Fruit fly (Drosophila melanogaster) whole organism, embryonic: ENCODE measurements around the gene stck.

Experiments
- Atf3 ChIP-seq: fragments of 200-800 bp; sonication (Bioruptor generic); optimal IDR thresholded peaks from 3 replicates; lab custom pipeline; 2016; ENCODE audit warnings: missing biosample characterization, missing genetic modification characterization
- BEAF-32 ChIP-seq: fragments of 200-800 bp; sonication (Bioruptor generic); optimal IDR thresholded peaks from 3 replicates; lab custom pipeline; 2017; ENCODE audit warnings: missing biosample characterization, missing genetic modification characterization, mild to moderate bottlenecking, moderate library complexity, missing genetic modification reagents
- Bgb ChIP-seq: fragments of 200-800 bp; sonication (Bioruptor generic); IDR thresholded peaks from 2 replicates; pipeline ENCODE4 v1.3.6; 2022; ENCODE audit warnings: missing biosample characterization, missing genetic modification characterization; ENCODE audit not compliant: partially characterized antibody
- Bteb2 ChIP-seq: fragments of 200-800 bp; sonication (Bioruptor generic); optimal IDR thresholded peaks from 2 replicates; lab custom pipeline; 2016; ENCODE audit warnings: missing biosample characterization, missing genetic modification characterization
- C15 ChIP-seq: fragments of 200-800 bp; sonication (Bioruptor generic); IDR thresholded peaks from 3 replicates; pipeline ENCODE4 v1.3.6; 2022; ENCODE audit warnings: missing biosample characterization, missing genetic modification characterization
- CG10267 ChIP-seq: fragments of 200-800 bp; sonication (Bioruptor generic); optimal IDR thresholded peaks from 2 replicates; lab custom pipeline; 2018; ENCODE audit warnings: missing biosample characterization, mild to moderate bottlenecking, missing genetic modification characterization, moderate library complexity
- CG11085 ChIP-seq: fragments of 200-800 bp; sonication (Bioruptor generic); IDR thresholded peaks from 2 replicates; pipeline ENCODE4 v1.3.6; 2022; ENCODE audit warnings: missing biosample characterization, missing genetic modification characterization
- CG13296 ChIP-seq: fragments of 200-800 bp; sonication (Bioruptor generic); optimal IDR thresholded peaks from 3 replicates; lab custom pipeline; 2018; ENCODE audit warnings: missing biosample characterization, mild to moderate bottlenecking, missing genetic modification characterization
- CG17186 ChIP-seq: fragments of 200-800 bp; sonication (Bioruptor generic); optimal IDR thresholded peaks from 3 replicates; lab custom pipeline; 2017; ENCODE audit warnings: missing biosample characterization, missing genetic modification reagents, missing genetic modification characterization
- CG18011 ChIP-seq: fragments of 200-800 bp; sonication (Bioruptor generic); optimal IDR thresholded peaks from 2 replicates; lab custom pipeline; 2017; ENCODE audit warnings: missing biosample characterization, missing genetic modification characterization, mild to moderate bottlenecking, moderate library complexity, missing genotype
- CG18619 ChIP-seq: fragments of 200-800 bp; sonication (Bioruptor generic); optimal IDR thresholded peaks from 3 replicates; lab custom pipeline; 2017; ENCODE audit warnings: missing biosample characterization, mild to moderate bottlenecking, missing genetic modification characterization
- CG31365 ChIP-seq: fragments of 200-800 bp; sonication (Bioruptor generic); optimal IDR thresholded peaks from 2 replicates; lab custom pipeline; 2018; ENCODE audit warnings: missing biosample characterization, mild to moderate bottlenecking, missing genetic modification characterization
- CG3847 ChIP-seq: fragments of 200-800 bp; sonication (Bioruptor generic); IDR thresholded peaks from 2 replicates; pipeline ENCODE4 v1.3.6; 2022; ENCODE audit warnings: missing biosample characterization, missing genetic modification characterization
- CG5180 ChIP-seq: fragments of 200-800 bp; sonication (Bioruptor generic); optimal IDR thresholded peaks from 3 replicates; lab custom pipeline; 2017; ENCODE audit warnings: missing biosample characterization, missing genetic modification characterization, mild to moderate bottlenecking, moderate library complexity, missing genetic modification reagents
- CG5245 ChIP-seq: fragments of 200-800 bp; sonication (Bioruptor generic); optimal IDR thresholded peaks from 3 replicates; lab custom pipeline; 2016; ENCODE audit warnings: missing biosample characterization, missing genetic modification characterization
- CG6689 ChIP-seq: fragments of 200-800 bp; sonication (Bioruptor generic); IDR thresholded peaks from 2 replicates; pipeline ENCODE4 v1.3.6; 2022; ENCODE audit warnings: missing biosample characterization, missing genetic modification characterization
- Dek ChIP-seq: fragments of 200-800 bp; sonication (Bioruptor generic); optimal IDR thresholded peaks from 3 replicates; lab custom pipeline; 2019; ENCODE audit warnings: missing biosample characterization, mild to moderate bottlenecking, missing genetic modification characterization, moderate library complexity
- Doc3 ChIP-seq: fragments of 200-800 bp; sonication (Bioruptor generic); IDR thresholded peaks from 3 replicates; pipeline ENCODE4 v1.3.6; 2022; ENCODE audit warnings: missing biosample characterization, missing genetic modification characterization; ENCODE audit not compliant: partially characterized antibody
- Dref ChIP-seq: fragments of 200-800 bp; sonication (Bioruptor generic); IDR thresholded peaks from 2 replicates; pipeline ENCODE4 v1.3.6; 2022; ENCODE audit warnings: missing biosample characterization, missing genetic modification characterization
- Elba2 ChIP-seq: fragments of 200-800 bp; sonication (Bioruptor generic); optimal IDR thresholded peaks from 3 replicates; lab custom pipeline; 2016; ENCODE audit warnings: missing biosample characterization, missing genetic modification characterization
- Fer2 ChIP-seq: fragments of 200-800 bp; sonication (Bioruptor generic); optimal IDR thresholded peaks from 2 replicates; lab custom pipeline; 2018; ENCODE audit warnings: missing biosample characterization, mild to moderate bottlenecking, missing genetic modification characterization, moderate library complexity
- H15 ChIP-seq: fragments of 200-800 bp; sonication (Bioruptor generic); IDR thresholded peaks from 3 replicates; pipeline ENCODE4 v1.3.6; 2022; ENCODE audit warnings: missing biosample characterization, missing genetic modification characterization
- H2.0 ChIP-seq: fragments of 200-800 bp; sonication (Bioruptor generic); IDR thresholded peaks from 2 replicates; pipeline ENCODE4 v1.3.6; 2022; ENCODE audit warnings: missing biosample characterization, missing genetic modification characterization
- Hmx ChIP-seq: fragments of 200-800 bp; sonication (Bioruptor generic); optimal IDR thresholded peaks from 2 replicates; lab custom pipeline; 2016; ENCODE audit warnings: missing biosample characterization, missing genetic modification characterization
- MTF-1 ChIP-seq: fragments of 200-800 bp; sonication (Bioruptor generic); optimal IDR thresholded peaks from 2 replicates; lab custom pipeline; 2018; ENCODE audit warnings: missing biosample characterization, mild to moderate bottlenecking, missing genetic modification characterization, borderline replicate concordance
- Mad ChIP-seq: fragments of 200-800 bp; sonication (Bioruptor generic); optimal IDR thresholded peaks from 2 replicates; lab custom pipeline; 2016; ENCODE audit warnings: missing biosample characterization, missing genetic modification characterization
- Nf-YB ChIP-seq: fragments of 200-800 bp; sonication (Bioruptor generic); optimal IDR thresholded peaks from 3 replicates; lab custom pipeline; 2019; ENCODE audit warnings: missing biosample characterization, mild to moderate bottlenecking, missing genetic modification characterization, moderate library complexity
- NfI ChIP-seq: fragments of 200-800 bp; sonication (Bioruptor generic); optimal IDR thresholded peaks from 3 replicates; lab custom pipeline; 2018; ENCODE audit warnings: missing biosample characterization, mild to moderate bottlenecking, missing genetic modification characterization, moderate library complexity
- Sry-β ChIP-seq: fragments of 200-800 bp; sonication (Bioruptor generic); optimal IDR thresholded peaks from 2 replicates; lab custom pipeline; 2018; ENCODE audit warnings: missing biosample characterization, mild to moderate bottlenecking, missing genetic modification characterization, moderate library complexity
- crp ChIP-seq, 2 experiments: fragments of 200-800 bp; sonication (Bioruptor generic); optimal IDR thresholded peaks; 2 replicates in 1 of 2; 3 replicates in 1 of 2; lab custom pipeline; 2017; ENCODE audit warnings: missing biosample characterization in 2 of 2, missing genetic modification characterization in 2 of 2, mild to moderate bottlenecking in 1 of 2, moderate library complexity in 1 of 2
- da ChIP-seq: fragments of 200-800 bp; sonication (Bioruptor generic); optimal IDR thresholded peaks from 2 replicates; lab custom pipeline; 2016; ENCODE audit warnings: missing biosample characterization, missing genetic modification characterization
- ems ChIP-seq: fragments of 200-800 bp; sonication (Bioruptor generic); optimal IDR thresholded peaks from 3 replicates; lab custom pipeline; 2016; ENCODE audit warnings: missing biosample characterization, missing genetic modification characterization
- eyg ChIP-seq: fragments of 200-800 bp; sonication (Bioruptor generic); optimal IDR thresholded peaks from 3 replicates; lab custom pipeline; 2016; ENCODE audit warnings: missing biosample characterization, missing genetic modification characterization
- gcm ChIP-seq: fragments of 200-800 bp; sonication (Bioruptor generic); optimal IDR thresholded peaks from 2 replicates; lab custom pipeline; 2019; ENCODE audit warnings: missing biosample characterization, mild to moderate bottlenecking, missing genetic modification characterization, moderate library complexity
- gem ChIP-seq: fragments of 200-800 bp; sonication (Bioruptor generic); optimal IDR thresholded peaks from 2 replicates; lab custom pipeline; 2019; ENCODE audit warnings: missing biosample characterization, mild to moderate bottlenecking, missing genetic modification characterization, moderate library complexity
- hbn ChIP-seq: fragments of 200-800 bp; sonication (Bioruptor generic); IDR thresholded peaks from 2 replicates; pipeline ENCODE4 v1.3.6; 2022; ENCODE audit warnings: missing biosample characterization, missing genetic modification characterization; ENCODE audit not compliant: partially characterized antibody
- hkb ChIP-seq, 2 experiments: fragments of 200-800 bp in 1 of 2; fragments of >200 bp in 1 of 2; sonication (Bioruptor generic) in 1 of 2; IDR thresholded peaks in 1 of 2; optimal IDR thresholded peaks in 1 of 2; 2 replicates each; pipeline versions ENCODE4 v1.3.6 to Lab custom; 2017 to 2022; ENCODE audit warnings: missing biosample characterization in 1 of 2, missing genetic modification characterization in 1 of 2
- ken ChIP-seq: fragments of 200-800 bp; sonication (Bioruptor generic); IDR thresholded peaks from 3 replicates; pipeline ENCODE4 v1.3.6; 2022; ENCODE audit warnings: missing biosample characterization, missing genetic modification characterization
- knrl ChIP-seq: fragments of 200-800 bp; sonication (Bioruptor generic); IDR thresholded peaks from 3 replicates; pipeline ENCODE4 v1.3.6; 2022; ENCODE audit warnings: missing biosample characterization, missing genetic modification characterization; ENCODE audit not compliant: partially characterized antibody
- nau ChIP-seq: fragments of 200-800 bp; sonication (Bioruptor generic); optimal IDR thresholded peaks from 3 replicates; lab custom pipeline; 2017; ENCODE audit warnings: missing biosample characterization, mild to moderate bottlenecking, missing genetic modification characterization, missing genetic modification reagents
- odd ChIP-seq: fragments of 200-800 bp; sonication (Bioruptor generic); optimal IDR thresholded peaks from 2 replicates; lab custom pipeline; 2017; ENCODE audit warnings: missing biosample characterization, mild to moderate bottlenecking, missing genetic modification characterization
- p53 ChIP-seq: fragments of 200-800 bp; sonication (Bioruptor generic); optimal IDR thresholded peaks from 2 replicates; lab custom pipeline; 2016; ENCODE audit warnings: missing biosample characterization, missing genetic modification characterization
- phol ChIP-seq: fragments of 200-800 bp; sonication (Bioruptor generic); optimal IDR thresholded peaks from 3 replicates; lab custom pipeline; 2018; ENCODE audit warnings: missing biosample characterization, mild to moderate bottlenecking, missing genetic modification characterization, moderate library complexity
- pnt ChIP-seq: fragments of 200-800 bp; sonication (Bioruptor generic); optimal IDR thresholded peaks from 3 replicates; lab custom pipeline; 2016; ENCODE audit warnings: missing biosample characterization, missing genetic modification characterization
- pzg ChIP-seq: fragments of 200-800 bp; sonication (Bioruptor generic); optimal IDR thresholded peaks from 3 replicates; lab custom pipeline; 2018; ENCODE audit warnings: missing biosample characterization, mild to moderate bottlenecking, missing genetic modification characterization, moderate library complexity
- schlank ChIP-seq: fragments of 200-800 bp; sonication (Bioruptor generic); optimal IDR thresholded peaks from 2 replicates; lab custom pipeline; 2018; ENCODE audit warnings: missing biosample characterization, mild to moderate bottlenecking, missing genetic modification characterization
- slou ChIP-seq: fragments of 200-800 bp; sonication (Bioruptor generic); optimal IDR thresholded peaks from 3 replicates; lab custom pipeline; 2016; ENCODE audit warnings: missing biosample characterization, missing genetic modification characterization
- sob ChIP-seq: fragments of 200-800 bp; sonication (Bioruptor generic); IDR thresholded peaks from 2 replicates; pipeline ENCODE4 v1.3.6; 2022; ENCODE audit warnings: missing biosample characterization, missing genetic modification characterization

The stck gene

dm6 chr3R:8349449-8350115, 7.2 kb upstream of the stck start, which contains the start of gene Atg13 (continued):
- TF ChIP-seq CG13296 (GFP tag; lab: Kevin White, UChicago), result no peak
- TF ChIP-seq CG3847 (GFP tag; lab: Robert Waterston, UW), result no peak
- TF ChIP-seq CG6689, result no peak
- peak; percentile 92 for TF ChIP-seq BEAF-32 (GFP tag; lab: Kevin White, UChicago)
- no peak for TF ChIP-seq sob (GFP tag; lab: Robert Waterston, UW)
- no peak for TF ChIP-seq schlank (tag; lab: Kevin White, UChicago)
- TF ChIP-seq phol (tag; lab: Kevin White, UChicago), result peak; percentile 54
- TF ChIP-seq gem (tag; lab: Kevin White, UChicago), result no peak
- TF ChIP-seq slou (GFP tag; lab: Kevin White, UChicago), result no peak
- no peak for TF ChIP-seq C15
- no peak for TF ChIP-seq ken (GFP tag; lab: Robert Waterston, UW)
- TF ChIP-seq eyg, result no peak
- peak; percentile 62 for TF ChIP-seq hkb (optimal IDR thresholded peaks at IDR 0.05; lab: Kevin White, UChicago)
- 0 out of 2 replicates have a peak, but pooled peaks have one; percentile 11 for TF ChIP-seq hkb (GFP tag; IDR thresholded peaks at IDR 0.05; lab: Robert Waterston, UW)
- peak; percentile 2 for TF ChIP-seq CG17186 (GFP tag; lab: Kevin White, UChicago)
- TF ChIP-seq Dek (tag; lab: Kevin White, UChicago), result no peak
- peak; percentile 7 for TF ChIP-seq NfI (GFP tag; lab: Kevin White, UChicago)
- no peak for TF ChIP-seq CG11085 (GFP tag; lab: Robert Waterston, UW)
- no peak for TF ChIP-seq ems (GFP tag; lab: Kevin White, UChicago)
- no peak for TF ChIP-seq p53 (GFP tag; lab: Kevin White, UChicago)
- TF ChIP-seq Atf3, result peak; percentile 35
- TF ChIP-seq CG18011 (GFP tag; lab: Kevin White, UChicago), result no peak
- no peak for TF ChIP-seq H2.0 (GFP tag; lab: Robert Waterston, UW)
- no peak for TF ChIP-seq Elba2 (GFP tag; lab: Kevin White, UChicago)
- TF ChIP-seq nau (GFP tag; lab: Kevin White, UChicago), result no peak
- TF ChIP-seq pnt (GFP tag; lab: Kevin White, UChicago), result no peak
- TF ChIP-seq Fer2 (tag; lab: Kevin White, UChicago), result no peak
- peak; percentile 46 for TF ChIP-seq pzg (GFP tag; lab: Kevin White, UChicago)
- TF ChIP-seq da (GFP tag; lab: Kevin White, UChicago), result no peak
- TF ChIP-seq H15 (GFP tag; lab: Robert Waterston, UW), result no peak
- TF ChIP-seq hbn (GFP tag; lab: Robert Waterston, UW), result peak; percentile 43; the same call in 1 of the 2 replicates
- TF ChIP-seq gcm (GFP tag; lab: Kevin White, UChicago), result no peak
- no peak for TF ChIP-seq CG31365
- TF ChIP-seq Nf-YB, result no peak
- TF ChIP-seq Hmx (GFP tag; lab: Kevin White, UChicago), result no peak
- TF ChIP-seq CG5245, result no peak
- peak; percentile 73 for TF ChIP-seq knrl (GFP tag; lab: Robert Waterston, UW)
- no peak for TF ChIP-seq CG5180 (GFP tag; lab: Kevin White, UChicago)
- peak; percentile 11 for TF ChIP-seq Sry-β
- TF ChIP-seq Mad, result peak; percentile 30
- TF ChIP-seq Dref (GFP tag; lab: Robert Waterston, UW), result peak; percentile 89
- TF ChIP-seq crp (GFP tag; optimal IDR thresholded peaks at IDR 0.05; lab: Kevin White, UChicago), result peak in 1 of 2 experiments; percentile 26
- no peak for TF ChIP-seq CG18619
- TF ChIP-seq CG10267 (tag; lab: Kevin White, UChicago), result peak; percentile 36
- no peak for TF ChIP-seq odd (GFP tag; lab: Kevin White, UChicago)
- TF ChIP-seq Doc3 (GFP tag; lab: Robert Waterston, UW), result peak; percentile 42; the same call in 1 of the 3 replicates
- peak; percentile 81 for TF ChIP-seq Bgb
- no peak for TF ChIP-seq MTF-1
- TF ChIP-seq Bteb2 (GFP tag; lab: Kevin White, UChicago), result no peak
